Worm (Caenorhabditis elegans) whole organism, early embryonic: ENCODE data around the gene srsx-35.

Experiments
- B0310.2 ChIP-seq: sonication (generic microtip); optimal IDR thresholded peaks from 2 replicates; lab custom pipeline; 2016; ENCODE audit warnings: mild to moderate bottlenecking, missing genetic modification characterization, missing compliant biosample characterization
- F13C5.2 ChIP-seq: sonication (generic microtip); optimal IDR thresholded peaks from 2 replicates; lab custom pipeline; 2017; ENCODE audit warnings: mild to moderate bottlenecking, missing genetic modification characterization, inconsistent platforms, missing compliant biosample characterization
- aly-1 ChIP-seq: sonication (generic microtip); optimal IDR thresholded peaks from 2 replicates; lab custom pipeline; 2016; ENCODE audit warnings: missing genetic modification characterization, missing compliant biosample characterization
- ama-1 ChIP-seq: fragments of 150-350 bp; optimal IDR thresholded peaks from 2 replicates; lab custom pipeline; 2014
- ceh-13 ChIP-seq: fragments of 200-800 bp; sonication (Bioruptor generic); optimal IDR thresholded peaks from 2 replicates; lab custom pipeline; 2018; ENCODE audit warnings: mild to moderate bottlenecking, missing genetic modification characterization, missing compliant biosample characterization
- ceh-36 ChIP-seq: sonication (generic microtip); optimal IDR thresholded peaks from 2 replicates; lab custom pipeline; 2016; ENCODE audit warnings: missing genetic modification characterization, inconsistent platforms, missing compliant biosample characterization
- ets-7 ChIP-seq: sonication (generic microtip); optimal IDR thresholded peaks from 2 replicates; lab custom pipeline; 2016; ENCODE audit warnings: missing genotype, missing genetic modification characterization, missing compliant biosample characterization
- flt-1 ChIP-seq: fragments of 200-800 bp; sonication (Bioruptor generic); IDR thresholded peaks from 2 replicates; pipeline ENCODE4 v1.3.6; 2022; ENCODE audit warnings: missing genetic modification characterization, missing compliant biosample characterization
- hmbx-1 ChIP-seq: sonication (generic microtip); optimal IDR thresholded peaks from 2 replicates; lab custom pipeline; 2016; ENCODE audit warnings: mild to moderate bottlenecking, missing genetic modification characterization, missing compliant biosample characterization
- hmg-4 ChIP-seq: fragments of 200-800 bp; sonication (Bioruptor generic); optimal IDR thresholded peaks from 2 replicates; lab custom pipeline; 2018; ENCODE audit warnings: mild to moderate bottlenecking, missing genetic modification characterization, missing compliant biosample characterization
- hnd-1 ChIP-seq: sonication (generic microtip); optimal IDR thresholded peaks from 2 replicates; lab custom pipeline; 2016; ENCODE audit warnings: missing genetic modification characterization, missing compliant biosample characterization
- pes-1 ChIP-seq: fragments of 200-800 bp; sonication (Bioruptor generic); IDR thresholded peaks from 2 replicates; pipeline ENCODE4 v1.3.6; 2022; ENCODE audit warnings: missing genetic modification reagents, missing genetic modification characterization, missing compliant biosample characterization
- scrt-1 ChIP-seq: fragments of 200-800 bp; sonication (Bioruptor generic); IDR thresholded peaks from 2 replicates; pipeline ENCODE4 v1.3.6; 2022; ENCODE audit warnings: missing genetic modification characterization, missing compliant biosample characterization
- sea-1 ChIP-seq: fragments of 200-800 bp; sonication (Bioruptor generic); conservative IDR thresholded peaks from 2 replicates; pipeline ENCODE4 v1.3.6; 2022; ENCODE audit warnings: missing genetic modification characterization, missing compliant biosample characterization
- tbx-11 ChIP-seq: fragments of 200-800 bp; sonication (Bioruptor generic); IDR thresholded peaks from 2 replicates; pipeline ENCODE4 v1.3.6; 2022; ENCODE audit warnings: missing genetic modification characterization, missing compliant biosample characterization
- tbx-37 ChIP-seq: fragments of 200-800 bp; sonication (Bioruptor generic); conservative IDR thresholded peaks from 2 replicates; pipeline ENCODE4 v1.3.6; 2022; ENCODE audit warnings: missing genetic modification reagents, missing genetic modification characterization, missing compliant biosample characterization
- tra-4 ChIP-seq: sonication (generic microtip); optimal IDR thresholded peaks from 2 replicates; lab custom pipeline; 2017; ENCODE audit warnings: missing genetic modification characterization, missing compliant biosample characterization

srsx-35 gene

DNA sequence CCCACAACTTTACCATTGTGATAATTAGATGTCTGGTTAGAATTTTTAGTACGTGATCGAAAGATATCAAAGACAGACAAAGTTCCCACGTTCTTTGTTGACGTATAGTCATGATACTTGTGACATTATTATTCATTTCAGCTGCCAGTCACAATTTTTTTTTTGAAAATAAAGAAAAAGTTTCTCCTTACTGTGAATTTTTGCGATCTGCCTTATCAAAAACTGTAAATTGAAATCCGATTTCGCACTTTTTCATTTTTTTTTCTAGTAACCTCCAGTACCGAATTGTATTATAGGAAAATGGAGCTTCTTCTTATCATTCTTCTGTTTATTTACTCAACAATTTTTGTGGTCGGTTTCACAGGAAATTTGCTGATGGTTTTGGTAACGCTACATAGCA lies at the start of gene srsx-35:
TSS of gene srsx-35 (plus strand) at position 301 of the 400 bp plus-strand sequence.
- TF ChIP-seq pes-1 (GFP tag; lab: Robert Waterston, UW) (no peak), scrt-1 (no peak), sea-1 (GFP tag; lab: Robert Waterston, UW) (no peak), tbx-11 (GFP tag; lab: Robert Waterston, UW) (no peak), tbx-37 (GFP tag; lab: Robert Waterston, UW) (no peak), ets-7 (tag; lab: Kevin White, UChicago) (no peak), ceh-13 (no peak), aly-1 (tag; lab: Kevin White, UChicago) (no peak), hmbx-1 (tag; lab: Kevin White, UChicago) (no peak), hnd-1 (no peak), F13C5.2 (tag; lab: Kevin White, UChicago) (no peak), tra-4 (tag; lab: Kevin White, UChicago) (no peak), hmg-4 (no peak), ama-1 (no peak), ceh-36 (tag; lab: Kevin White, UChicago) (no peak), flt-1 (GFP tag; lab: Robert Waterston, UW) (no peak)

DNA sequence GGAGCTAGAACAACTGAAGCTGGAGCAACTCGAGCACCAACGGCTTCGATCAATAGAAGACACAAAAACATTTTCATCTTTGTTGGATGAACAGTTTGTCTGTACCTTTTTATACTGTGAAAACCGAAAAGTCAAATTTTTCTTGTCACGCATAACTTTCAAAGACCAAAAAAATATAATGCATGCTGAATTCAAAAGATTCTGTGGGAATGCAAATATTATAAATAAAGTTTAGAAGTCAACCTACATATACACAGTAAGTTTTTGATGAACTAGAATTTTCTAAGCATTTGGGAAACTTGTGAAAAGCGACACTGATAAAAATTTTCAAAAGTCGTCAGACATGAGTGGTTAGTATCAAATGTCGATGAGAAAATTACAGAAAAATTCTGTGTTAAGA lies 47.6 kb upstream of the srsx-35 start, which contains the start of gene F46B3.15:
TSS of gene F46B3.15 (minus strand) at position 101 of the 400 bp plus-strand sequence.
- TF ChIP-seq tra-4 (tag; lab: Kevin White, UChicago): no peak
- TF ChIP-seq F13C5.2 (tag; lab: Kevin White, UChicago): no peak
- no peak for TF ChIP-seq scrt-1
- TF ChIP-seq flt-1 (GFP tag; lab: Robert Waterston, UW): no peak
- TF ChIP-seq ceh-36 (tag; lab: Kevin White, UChicago): no peak
- no peak for TF ChIP-seq tbx-37 (GFP tag; lab: Robert Waterston, UW)

DNA sequence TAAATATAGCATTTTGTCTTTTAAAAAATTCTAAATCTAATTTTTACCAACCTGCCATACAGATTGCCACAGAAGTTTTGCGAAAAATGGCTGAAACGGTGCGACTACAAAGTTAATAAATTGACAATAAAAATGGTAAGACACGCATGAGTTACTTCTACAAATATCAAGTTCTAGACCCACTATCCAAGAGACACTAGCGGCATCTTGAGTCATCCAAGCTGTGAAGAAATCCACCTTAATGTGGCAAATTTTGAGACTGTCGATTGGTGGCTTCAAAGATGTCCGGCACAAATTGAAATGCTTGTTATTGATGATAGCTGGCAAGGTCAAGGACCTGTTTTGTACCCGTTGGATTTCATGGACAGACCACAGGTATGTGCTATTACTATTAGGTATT lies 46.9 kb upstream of the srsx-35 start, which contains the start of gene F46B3.16:
TSS of gene F46B3.16 (plus strand) at position 301 of the 400 bp plus-strand sequence.
- TF ChIP-seq tra-4 (tag; lab: Kevin White, UChicago) (no peak), tbx-11 (GFP tag; lab: Robert Waterston, UW) (no peak), ceh-36 (tag; lab: Kevin White, UChicago) (no peak), hmbx-1 (tag; lab: Kevin White, UChicago) (no peak), ets-7 (tag; lab: Kevin White, UChicago) (no peak), F13C5.2 (tag; lab: Kevin White, UChicago) (no peak), ceh-13 (no peak), hmg-4 (no peak), hnd-1 (no peak), tbx-37 (GFP tag; lab: Robert Waterston, UW) (no peak), ama-1 (no peak)

DNA sequence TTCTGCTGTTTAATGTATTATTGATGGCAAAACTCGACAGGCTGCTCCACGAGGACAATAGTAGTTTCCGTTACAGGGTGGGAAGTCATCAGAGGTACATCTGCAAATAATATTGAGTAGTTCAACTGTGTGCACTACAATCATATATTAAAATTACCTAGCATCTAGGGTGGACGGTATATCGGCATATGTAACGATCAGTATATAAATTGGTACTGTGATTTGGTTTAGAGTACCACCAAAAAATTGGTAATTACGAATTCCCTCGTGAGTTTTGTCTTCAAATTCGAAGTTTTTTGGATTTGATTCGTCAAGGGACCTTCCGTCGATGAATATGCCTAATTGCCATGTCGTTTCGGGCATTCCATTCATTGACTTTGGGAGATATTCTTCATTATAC lies 44.4 kb upstream of the srsx-35 start, which contains the start of gene ttr-13:
TSS of gene ttr-13 (minus strand) at position 101 of the 400 bp plus-strand sequence.
- no peak for TF ChIP-seq hmg-4
- no peak for TF ChIP-seq pes-1 (GFP tag; lab: Robert Waterston, UW)
- TF ChIP-seq ama-1: no peak
- no peak for TF ChIP-seq sea-1 (GFP tag; lab: Robert Waterston, UW)
- no peak for TF ChIP-seq tbx-37 (GFP tag; lab: Robert Waterston, UW)
- no peak for TF ChIP-seq flt-1 (GFP tag; lab: Robert Waterston, UW)
- no peak for TF ChIP-seq tbx-11 (GFP tag; lab: Robert Waterston, UW)
- no peak for TF ChIP-seq ceh-13
- TF ChIP-seq scrt-1: no peak

DNA sequence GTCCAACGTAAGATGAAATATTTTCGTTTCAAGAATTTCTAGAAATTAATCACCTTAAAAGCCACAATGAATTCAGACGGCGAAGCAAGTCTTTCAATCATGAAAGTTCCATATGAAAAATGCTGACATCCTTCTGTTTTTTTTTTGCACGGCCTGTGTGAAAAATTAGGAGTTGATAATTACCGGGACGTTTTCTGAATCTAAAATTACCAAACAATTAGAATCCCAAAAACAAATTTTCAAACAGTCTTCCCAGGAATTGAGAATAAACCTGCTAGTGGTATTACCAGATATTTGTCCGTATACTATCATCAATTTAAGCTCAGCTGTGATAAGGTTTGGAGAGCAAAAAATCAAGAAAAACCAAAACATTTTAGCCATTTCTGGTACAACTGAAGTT lies 42.9 kb upstream of the srsx-35 start, which contains the start of gene Y44A6B.3:
TSS of gene Y44A6B.3 (minus strand) at position 101 of the 400 bp plus-strand sequence.
- TF ChIP-seq tbx-37 (GFP tag; lab: Robert Waterston, UW) (no peak), sea-1 (GFP tag; lab: Robert Waterston, UW) (no peak), ceh-36 (tag; lab: Kevin White, UChicago) (no peak), ceh-13 (no peak), aly-1 (tag; lab: Kevin White, UChicago) (no peak)

DNA sequence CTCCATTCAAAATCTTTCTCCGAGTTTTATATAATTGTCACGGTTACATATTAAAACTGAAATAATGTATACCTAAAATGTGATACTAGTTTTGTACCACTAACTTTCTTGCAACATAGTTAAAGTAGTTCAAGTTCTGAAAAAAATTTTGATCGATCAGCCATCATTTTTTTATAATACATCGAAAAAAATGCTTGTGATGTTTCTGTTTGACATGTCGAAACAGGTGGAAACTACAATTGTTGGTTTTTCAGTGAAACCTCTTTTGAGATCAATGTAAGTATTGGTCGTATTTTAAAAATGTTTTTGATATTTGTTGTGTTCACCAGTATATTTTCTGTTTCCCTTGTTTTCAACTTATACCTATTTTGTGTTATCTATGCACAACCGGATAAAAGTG lies 41.9 kb upstream of the srsx-35 start, which contains the start of gene srxa-14:
TSS of gene srxa-14 (plus strand) at position 301 of the 400 bp plus-strand sequence.
- no peak for TF ChIP-seq sea-1 (GFP tag; lab: Robert Waterston, UW)
- TF ChIP-seq tbx-37 (GFP tag; lab: Robert Waterston, UW): no peak

DNA sequence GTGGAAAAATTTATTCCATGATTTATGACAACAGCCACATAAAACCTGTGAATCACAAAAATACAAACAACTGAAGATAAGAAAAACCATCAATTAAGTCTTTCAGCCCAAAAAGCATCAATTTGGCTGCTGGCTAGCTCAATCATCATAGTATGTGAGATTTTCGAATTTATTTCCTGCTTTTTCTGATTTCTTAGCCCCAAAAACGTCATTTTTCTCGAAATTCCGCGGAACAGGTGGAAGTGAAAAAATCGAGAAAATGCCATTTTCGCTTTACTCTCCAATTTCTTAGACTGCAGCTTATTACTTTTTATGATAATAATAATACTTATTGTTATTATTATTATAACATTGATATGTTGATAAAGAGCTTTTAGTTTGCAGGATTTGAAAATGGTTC lies 39.3 kb upstream of the srsx-35 start, which contains the start of gene srxa-15:
TSS of gene srxa-15 (plus strand) at position 301 of the 400 bp plus-strand sequence.
- TF ChIP-seq ceh-36 (tag; lab: Kevin White, UChicago) (no peak), flt-1 (GFP tag; lab: Robert Waterston, UW) (no peak), hnd-1 (no peak), tbx-11 (GFP tag; lab: Robert Waterston, UW) (no peak), aly-1 (tag; lab: Kevin White, UChicago) (no peak), ama-1 (no peak), tbx-37 (GFP tag; lab: Robert Waterston, UW) (no peak), tra-4 (tag; lab: Kevin White, UChicago) (no peak), pes-1 (GFP tag; lab: Robert Waterston, UW) (no peak), B0310.2 (no peak), hmbx-1 (tag; lab: Kevin White, UChicago) (no peak), sea-1 (GFP tag; lab: Robert Waterston, UW) (no peak), hmg-4 (no peak), F13C5.2 (tag; lab: Kevin White, UChicago) (no peak), ets-7 (tag; lab: Kevin White, UChicago) (no peak), scrt-1 (no peak)

DNA sequence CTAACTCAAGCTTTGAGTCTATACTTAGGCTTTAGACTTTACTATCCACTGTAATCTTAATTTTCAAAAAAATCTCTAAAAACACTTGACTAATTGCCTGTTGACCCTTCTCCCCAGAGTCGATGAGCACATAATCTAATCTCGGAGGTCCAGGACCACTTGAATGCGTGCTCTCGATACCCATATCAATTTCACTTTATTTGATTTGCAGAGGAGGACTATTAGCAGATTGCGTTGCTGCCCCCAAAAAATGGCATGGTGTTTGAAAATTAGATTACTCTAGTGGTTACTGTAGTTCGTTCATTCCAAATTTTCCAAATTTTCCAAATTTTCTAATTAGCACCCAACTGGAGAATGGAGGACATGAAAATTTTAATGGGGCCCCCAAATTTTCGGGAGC lies 35.7 kb upstream of the srsx-35 start:
- TF ChIP-seq sea-1 (GFP tag; lab: Robert Waterston, UW) (no peak), hnd-1 (no peak), scrt-1 (no peak), ceh-36 (tag; lab: Kevin White, UChicago) (no peak)
